Fruit fly (Drosophila melanogaster): ENCODE results near the gene mfr.

mfr gene

DNA sequence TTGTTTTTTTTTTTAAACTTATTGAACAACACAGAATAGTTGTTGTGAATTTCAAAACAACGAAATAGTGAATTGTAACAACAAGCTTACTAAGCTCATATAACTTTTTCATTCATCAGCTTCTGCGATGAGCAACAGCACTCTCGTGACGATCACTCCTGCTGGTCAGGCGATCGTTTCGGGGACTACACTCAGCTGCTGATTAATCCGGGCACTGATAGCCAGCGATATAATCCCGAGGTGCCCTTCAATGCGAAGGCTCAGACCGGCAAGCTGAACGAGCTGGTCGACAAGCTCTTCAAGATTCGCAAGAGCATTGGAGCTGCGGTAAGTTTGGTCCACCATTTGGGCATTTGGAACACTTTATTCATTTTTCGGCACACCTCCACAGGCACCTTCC lies 23.9 kb downstream of the mfr start, which contains the start of gene CG43169:
Gene CG43169, minus strand, starts transcription at position 101 of the 400 bp plus-strand sequence.
- TF ChIP-seq EcR (GFP tag; optimal IDR thresholded peaks at IDR 0.05) (no peak), fd96Ca (GFP tag; IDR thresholded peaks at IDR 0.05) (no peak), rn (GFP tag; IDR thresholded peaks at IDR 0.05) (no peak), CG12605 (GFP tag; IDR thresholded peaks at IDR 0.05) (no peak), CG17806 (tag; optimal IDR thresholded peaks at IDR 0.05) (no peak), Snoo (tag; optimal IDR thresholded peaks at IDR 0.05) (no peak), CG10348 (GFP tag; IDR thresholded peaks at IDR 0.05) (no peak), CG8159 (tag; optimal IDR thresholded peaks at IDR 0.05) (no peak), Pif1A (GFP tag; optimal IDR thresholded peaks at IDR 0.05) (no peak), CG4496 (GFP tag; IDR thresholded peaks at IDR 0.05) (no peak), Ets98B (GFP tag; IDR thresholded peaks at IDR 0.05) (no peak), CG15710 (tag; optimal IDR thresholded peaks at IDR 0.05) (no peak), gl (tag; optimal IDR thresholded peaks at IDR 0.05) (no peak), Pif1B (GFP tag; optimal IDR thresholded peaks at IDR 0.05) (no peak), D1 (tag; optimal IDR thresholded peaks at IDR 0.05) (no peak), CG13204 (GFP tag; optimal IDR thresholded peaks at IDR 0.05) (no peak)

dm6 chr3L:8881778-8882366 lies 30.6 kb downstream of the mfr start:
- TF ChIP-seq Snoo (tag; optimal IDR thresholded peaks at IDR 0.05) (no peak), CG32121 (GFP tag; IDR thresholded peaks at IDR 0.05) (no peak), CG12605 (GFP tag; IDR thresholded peaks at IDR 0.05) (no peak), CG13204 (GFP tag; optimal IDR thresholded peaks at IDR 0.05) (peak; percentile 43), rn (GFP tag; IDR thresholded peaks at IDR 0.05) (no peak), CG8301 (tag; optimal IDR thresholded peaks at IDR 0.05) (peak; percentile 68), gl (tag; optimal IDR thresholded peaks at IDR 0.05) (peak; percentile 33), fd96Ca (GFP tag; IDR thresholded peaks at IDR 0.05) (no peak), CG17806 (tag; optimal IDR thresholded peaks at IDR 0.05) (peak; percentile 66), CG14655 (GFP tag; optimal IDR thresholded peaks at IDR 0.05) (peak; percentile 84), CG4496 (GFP tag; IDR thresholded peaks at IDR 0.05) (no peak), CG9948 (tag; optimal IDR thresholded peaks at IDR 0.05) (peak; percentile 73), Pif1A (GFP tag; optimal IDR thresholded peaks at IDR 0.05) (peak; percentile 69), EcR (GFP tag; optimal IDR thresholded peaks at IDR 0.05) (no peak), D1 (tag; optimal IDR thresholded peaks at IDR 0.05) (peak; percentile 21), CG34367 (tag; optimal IDR thresholded peaks at IDR 0.05) (peak; percentile 54), Ets98B (GFP tag; IDR thresholded peaks at IDR 0.05) (no peak), Pif1B (GFP tag; optimal IDR thresholded peaks at IDR 0.05) (peak; percentile 44), CG15710 (tag; optimal IDR thresholded peaks at IDR 0.05) (peak; percentile 60), CG8159 (tag; optimal IDR thresholded peaks at IDR 0.05) (peak; percentile 72), CG10348 (GFP tag; IDR thresholded peaks at IDR 0.05) (no peak)

- 0 out of 2 replicates have a peak, but pooled peaks have one; percentile 9 for TF ChIP-seq CG32121 (GFP tag; IDR thresholded peaks at IDR 0.05)
- TF ChIP-seq Pif1B (GFP tag; optimal IDR thresholded peaks at IDR 0.05): no peak
These were observed 33.0 kb downstream of the mfr start for dm6 chr3L:8879465-8879864.

DNA sequence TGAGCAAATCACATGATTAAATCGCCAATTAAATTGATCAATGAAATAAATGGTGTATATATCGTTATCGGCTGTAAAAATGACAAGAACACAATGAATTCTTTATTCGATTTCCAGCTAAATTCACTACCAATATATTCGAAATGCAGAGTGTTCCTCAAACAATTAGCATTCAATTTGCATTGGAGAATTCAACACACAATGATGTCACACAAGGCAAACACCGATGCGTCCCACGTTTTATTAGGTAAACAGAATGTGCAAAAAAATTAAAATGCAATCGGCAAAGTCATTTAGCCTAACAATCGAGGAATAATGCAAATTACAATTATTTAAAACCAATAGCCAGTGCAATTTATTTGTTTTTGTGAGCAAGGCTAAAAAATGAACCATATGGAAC lies 34.1 kb downstream of the mfr start:
- TF ChIP-seq CG32121 (GFP tag; IDR thresholded peaks at IDR 0.05) (no peak), rn (GFP tag; IDR thresholded peaks at IDR 0.05) (no peak), CG8301 (tag; optimal IDR thresholded peaks at IDR 0.05) (no peak), EcR (GFP tag; optimal IDR thresholded peaks at IDR 0.05) (no peak), Pif1A (GFP tag; optimal IDR thresholded peaks at IDR 0.05) (no peak)

dm6 chr3L:8873053-8873452 lies 39.4 kb downstream of the mfr start:
- TF ChIP-seq fd96Ca (GFP tag; IDR thresholded peaks at IDR 0.05) (no peak), CG34367 (tag; optimal IDR thresholded peaks at IDR 0.05) (no peak), CG15710 (tag; optimal IDR thresholded peaks at IDR 0.05) (no peak), CG9948 (tag; optimal IDR thresholded peaks at IDR 0.05) (no peak), CG8159 (tag; optimal IDR thresholded peaks at IDR 0.05) (no peak), EcR (GFP tag; optimal IDR thresholded peaks at IDR 0.05) (no peak), Pif1A (GFP tag; optimal IDR thresholded peaks at IDR 0.05) (no peak), CG4496 (GFP tag; IDR thresholded peaks at IDR 0.05) (no peak), CG14655 (GFP tag; optimal IDR thresholded peaks at IDR 0.05) (no peak), CG13204 (GFP tag; optimal IDR thresholded peaks at IDR 0.05) (no peak), Pif1B (GFP tag; optimal IDR thresholded peaks at IDR 0.05) (no peak), CG12605 (GFP tag; IDR thresholded peaks at IDR 0.05) (no peak), CG17806 (tag; optimal IDR thresholded peaks at IDR 0.05) (no peak)

dm6 chr3L:8871017-8871416 lies 41.5 kb downstream of the mfr start:
- TF ChIP-seq CG15710 (tag; optimal IDR thresholded peaks at IDR 0.05) (no peak), CG34367 (tag; optimal IDR thresholded peaks at IDR 0.05) (no peak), CG12605 (GFP tag; IDR thresholded peaks at IDR 0.05) (no peak), CG32121 (GFP tag; IDR thresholded peaks at IDR 0.05) (no peak), CG17806 (tag; optimal IDR thresholded peaks at IDR 0.05) (no peak), CG13204 (GFP tag; optimal IDR thresholded peaks at IDR 0.05) (no peak), Ets98B (GFP tag; IDR thresholded peaks at IDR 0.05) (no peak), Pif1B (GFP tag; optimal IDR thresholded peaks at IDR 0.05) (no peak), D1 (tag; optimal IDR thresholded peaks at IDR 0.05) (no peak)

DNA sequence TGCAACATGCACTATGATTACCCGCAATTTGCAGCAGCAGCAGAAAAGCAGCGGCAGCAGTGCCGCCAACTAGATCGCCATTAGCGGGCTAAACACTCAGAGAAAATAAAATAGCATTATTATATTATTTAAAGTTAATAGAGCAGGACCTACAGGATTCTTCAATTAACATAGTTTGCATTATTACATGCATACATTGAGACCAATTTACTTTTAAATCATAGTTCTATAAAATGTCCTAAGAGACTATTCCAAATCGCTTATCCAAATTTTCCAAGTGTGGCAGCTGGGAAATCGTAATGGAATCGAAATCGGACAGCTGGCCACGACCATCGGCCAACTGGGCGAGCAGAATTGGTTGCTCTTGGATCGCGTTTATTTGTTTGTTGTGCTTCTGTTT lies 41.9 kb downstream of the mfr start:
- TF ChIP-seq CG15710 (tag; optimal IDR thresholded peaks at IDR 0.05) (peak; percentile 56), CG32121 (GFP tag; IDR thresholded peaks at IDR 0.05) (peak; percentile 94), CG12605 (GFP tag; IDR thresholded peaks at IDR 0.05) (peak; percentile 86), Pif1A (GFP tag; optimal IDR thresholded peaks at IDR 0.05) (peak; percentile 77), CG9948 (tag; optimal IDR thresholded peaks at IDR 0.05) (peak; percentile 78), CG17806 (tag; optimal IDR thresholded peaks at IDR 0.05) (peak; percentile 81), rn (GFP tag; IDR thresholded peaks at IDR 0.05) (peak; percentile 76), CG10348 (GFP tag; IDR thresholded peaks at IDR 0.05) (no peak), CG4496 (GFP tag; IDR thresholded peaks at IDR 0.05) (peak; percentile 93), D1 (tag; optimal IDR thresholded peaks at IDR 0.05) (peak; percentile 25), Snoo (tag; optimal IDR thresholded peaks at IDR 0.05) (peak; percentile 28), CG8301 (tag; optimal IDR thresholded peaks at IDR 0.05) (peak; percentile 86), fd96Ca (GFP tag; IDR thresholded peaks at IDR 0.05) (peak; percentile 87; the same call in 2 of the 3 replicates), CG8159 (tag; optimal IDR thresholded peaks at IDR 0.05) (peak; percentile 77), Pif1B (GFP tag; optimal IDR thresholded peaks at IDR 0.05) (peak; percentile 69), EcR (GFP tag; optimal IDR thresholded peaks at IDR 0.05) (no peak), CG13204 (GFP tag; optimal IDR thresholded peaks at IDR 0.05) (no peak), CG14655 (GFP tag; optimal IDR thresholded peaks at IDR 0.05) (peak; percentile 91), Ets98B (GFP tag; IDR thresholded peaks at IDR 0.05) (peak; percentile 92), CG34367 (tag; optimal IDR thresholded peaks at IDR 0.05) (peak; percentile 54), gl (tag; optimal IDR thresholded peaks at IDR 0.05) (peak; percentile 15)

Data from whole organism, pupa.